Worm (Caenorhabditis elegans) whole organism, L3 larva: Measurements from ENCODE around the gene F35C11.6.

Experiments used
- ama-1 ChIP-seq: fragments of 150-350 bp; optimal IDR thresholded peaks from 2 replicates; lab custom pipeline; 2018
- ceh-82 ChIP-seq: fragments of 150-350 bp; optimal IDR thresholded peaks from 2 replicates; lab custom pipeline; 2014; ENCODE audit warnings: missing biosample characterization, missing genetic modification characterization
- lin-39 ChIP-seq: fragments of 150-350 bp; optimal IDR thresholded peaks from 2 replicates; lab custom pipeline; 2018; ENCODE audit warnings: missing biosample characterization, missing genetic modification reagents, missing genetic modification characterization
- mdl-1 ChIP-seq: fragments of 150-350 bp; optimal IDR thresholded peaks from 2 replicates; lab custom pipeline; 2014; ENCODE audit warnings: missing biosample characterization, missing genetic modification characterization
- nhr-12 ChIP-seq: fragments of 150-350 bp; optimal IDR thresholded peaks from 2 replicates; lab custom pipeline; 2014; ENCODE audit warnings: missing biosample characterization, missing genetic modification characterization
- nhr-43 ChIP-seq: sonication (generic microtip); optimal IDR thresholded peaks from 2 replicates; lab custom pipeline; 2016; ENCODE audit warnings: mild to moderate bottlenecking, missing genetic modification characterization, missing compliant biosample characterization; ENCODE audit not compliant: poor library complexity, severe bottlenecking
- skn-1 ChIP-seq: fragments of 150-350 bp; optimal IDR thresholded peaks from 2 replicates; lab custom pipeline; 2014; ENCODE audit warnings: missing biosample characterization, missing genetic modification characterization
- snpc-4 ChIP-seq: fragments of 150-350 bp; optimal IDR thresholded peaks from 2 replicates; lab custom pipeline; 2014; ENCODE audit warnings: missing biosample characterization, missing genetic modification characterization
- tbx-2 ChIP-seq: sonication (generic microtip); optimal IDR thresholded peaks from 2 replicates; lab custom pipeline; 2016; ENCODE audit warnings: mild to moderate bottlenecking, missing genetic modification characterization, missing compliant biosample characterization
- unc-39 ChIP-seq: sonication (generic microtip); optimal IDR thresholded peaks from 4 replicates; lab custom pipeline; 2017; ENCODE audit warnings: missing biosample characterization, missing genetic modification characterization
- unc-62 ChIP-seq: fragments of 150-350 bp; sonication (generic microtip); optimal IDR thresholded peaks from 4 replicates; lab custom pipeline; 2014; ENCODE audit warnings: missing biosample characterization, missing genetic modification reagents, missing genetic modification characterization

DNA sequence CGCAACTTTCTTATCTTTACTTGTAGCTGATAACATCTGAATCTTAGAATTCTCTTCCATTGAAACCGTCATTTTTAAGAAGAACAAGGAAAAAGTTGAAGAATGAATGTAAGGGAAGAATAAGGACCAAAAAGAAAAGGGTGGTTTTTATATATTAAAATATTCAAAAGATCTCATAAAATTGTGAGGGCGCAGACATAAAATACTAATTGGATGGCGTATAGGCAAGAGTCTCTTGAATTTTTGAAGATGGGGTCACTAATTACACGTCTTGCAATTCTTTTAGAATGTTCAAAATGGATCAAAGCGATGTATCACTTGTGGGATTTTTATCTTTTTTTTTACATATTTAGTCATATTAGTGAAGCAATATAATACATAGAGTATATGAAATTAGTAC lies 46.3 kb downstream of the F35C11.6 start, which contains the start of gene twk-3:
- TF ChIP-seq nhr-12 (tag; lab: Kevin White, UChicago) (no peak), ama-1 (lab: Kevin White, UChicago) (no peak), ceh-82 (no peak), skn-1 (tag; lab: Kevin White, UChicago) (no peak), snpc-4 (tag; lab: Kevin White, UChicago) (no peak), nhr-43 (tag; lab: Kevin White, UChicago) (no peak), lin-39 (tag; lab: Kevin White, UChicago) (no peak), tbx-2 (no peak), unc-62 (no peak), mdl-1 (tag; lab: Kevin White, UChicago) (no peak), unc-39 (tag; lab: Kevin White, UChicago) (no peak)
